Worm (Caenorhabditis elegans): ENCODE data around the gene B0393.7.
"Not testable (repeated sequence)": the region's sequence is repeated elsewhere in the genome, so short reads cannot be mapped to it uniquely, and the experiment has no call there.

DNA sequence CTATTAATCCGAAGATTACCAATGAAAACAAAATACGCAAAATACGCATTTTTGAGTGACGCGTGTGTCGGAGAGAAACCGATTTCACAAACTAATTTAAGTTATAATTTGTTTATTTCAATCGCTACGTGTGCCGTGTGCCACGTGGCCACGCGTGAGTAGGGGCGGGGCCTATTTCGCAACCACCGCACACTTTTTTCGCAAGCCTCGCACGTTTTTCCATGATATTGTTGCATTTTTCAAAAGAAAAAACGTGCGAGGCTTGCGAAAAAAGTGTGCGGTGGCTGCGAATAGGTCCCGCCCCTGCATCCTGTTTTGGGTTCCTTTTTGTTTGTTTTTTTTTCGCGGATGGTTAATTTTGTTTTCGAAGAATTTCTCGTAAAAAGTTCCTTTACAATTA lies 7.2 kb upstream of the B0393.7 start, which contains the start of gene enu-3.2:
- not testable (repeated sequence) for TF ChIP-seq W03F9.2, him-1, dao-5 (tag; optimal IDR thresholded peaks at IDR 0.05)
